Fruit fly (Drosophila melanogaster) whole organism, embryonic: Measurements from ENCODE around the gene Paics.

ENCODE experiments used
- B-H1 ChIP-seq: fragments of 200-800 bp; sonication (Bioruptor generic); IDR thresholded peaks from 3 replicates; pipeline ENCODE4 v1.3.6; 2022; ENCODE audit warnings: missing biosample characterization, missing genetic modification characterization
- BEAF-32 ChIP-seq: fragments of 200-800 bp; sonication (Bioruptor generic); optimal IDR thresholded peaks from 3 replicates; lab custom pipeline; 2017; ENCODE audit warnings: missing biosample characterization, missing genetic modification characterization, mild to moderate bottlenecking, moderate library complexity, missing genetic modification reagents
- CG10147 ChIP-seq: fragments of 200-800 bp; sonication (Bioruptor generic); optimal IDR thresholded peaks from 2 replicates; lab custom pipeline; 2019; ENCODE audit warnings: missing biosample characterization, mild to moderate bottlenecking, missing genetic modification characterization, moderate library complexity
- CG10654 ChIP-seq: fragments of 200-800 bp; sonication (Bioruptor generic); optimal IDR thresholded peaks from 2 replicates; lab custom pipeline; 2016; ENCODE audit warnings: missing biosample characterization, missing genetic modification characterization
- CG11504 ChIP-seq: fragments of 200-800 bp; sonication (Bioruptor generic); optimal IDR thresholded peaks from 3 replicates; lab custom pipeline; 2019; ENCODE audit warnings: missing biosample characterization, mild to moderate bottlenecking, missing genetic modification characterization, moderate library complexity
- CG1233 ChIP-seq: fragments of 200-800 bp; sonication (Bioruptor generic); optimal IDR thresholded peaks from 4 replicates; lab custom pipeline; 2018; ENCODE audit warnings: missing biosample characterization, mild to moderate bottlenecking, missing genetic modification characterization
- CG13287 ChIP-seq: fragments of 200-800 bp; sonication (Bioruptor generic); IDR thresholded peaks from 2 replicates; pipeline ENCODE4 v1.3.6; 2022; ENCODE audit warnings: missing biosample characterization, missing genetic modification characterization; ENCODE audit not compliant: partially characterized antibody
- CG13296 ChIP-seq: fragments of 200-800 bp; sonication (Bioruptor generic); optimal IDR thresholded peaks from 3 replicates; lab custom pipeline; 2018; ENCODE audit warnings: missing biosample characterization, mild to moderate bottlenecking, missing genetic modification characterization
- CG13624 ChIP-seq: fragments of 200-800 bp; sonication (Bioruptor generic); optimal IDR thresholded peaks from 2 replicates; lab custom pipeline; 2016; ENCODE audit warnings: missing biosample characterization, missing genetic modification characterization
- CG15269 ChIP-seq: fragments of 200-800 bp; sonication (Bioruptor generic); optimal IDR thresholded peaks from 2 replicates; lab custom pipeline; 2018; ENCODE audit warnings: missing biosample characterization, mild to moderate bottlenecking, missing genetic modification characterization, moderate library complexity
- CG15479 ChIP-seq: fragments of 200-800 bp; sonication (Bioruptor generic); optimal IDR thresholded peaks from 3 replicates; lab custom pipeline; 2019; ENCODE audit warnings: missing biosample characterization, mild to moderate bottlenecking, missing genetic modification characterization, moderate library complexity
- CG32772 ChIP-seq: fragments of 200-800 bp; sonication (Bioruptor generic); IDR thresholded peaks from 2 replicates; pipeline ENCODE4 v1.3.6; 2022; ENCODE audit warnings: missing biosample characterization, missing genetic modification characterization
- CG33557 ChIP-seq: fragments of 200-800 bp; sonication (Bioruptor generic); optimal IDR thresholded peaks from 2 replicates; lab custom pipeline; 2019; ENCODE audit warnings: missing biosample characterization, mild to moderate bottlenecking, missing genetic modification characterization, moderate library complexity
- CG3847 ChIP-seq: fragments of 200-800 bp; sonication (Bioruptor generic); IDR thresholded peaks from 2 replicates; pipeline ENCODE4 v1.3.6; 2022; ENCODE audit warnings: missing biosample characterization, missing genetic modification characterization
- CG4328 ChIP-seq: fragments of 200-800 bp; sonication (Bioruptor generic); optimal IDR thresholded peaks from 3 replicates; lab custom pipeline; 2017; ENCODE audit warnings: missing biosample characterization, missing genetic modification reagents, missing genetic modification characterization
- CG5953 ChIP-seq: fragments of 200-800 bp; sonication (Bioruptor generic); IDR thresholded peaks from 2 replicates; pipeline ENCODE4 v1.3.6; 2022; ENCODE audit warnings: missing biosample characterization, missing genetic modification characterization
- CG6791 ChIP-seq: fragments of 200-800 bp; sonication (Bioruptor generic); IDR thresholded peaks from 3 replicates; pipeline ENCODE4 v1.3.6; 2022; ENCODE audit warnings: missing biosample characterization, missing genetic modification characterization; ENCODE audit not compliant: partially characterized antibody
- CG7745 ChIP-seq: fragments of 200-800 bp; sonication (Bioruptor generic); optimal IDR thresholded peaks from 2 replicates; lab custom pipeline; 2018; ENCODE audit warnings: missing biosample characterization, mild to moderate bottlenecking, missing genetic modification characterization, moderate library complexity
- CG7786 ChIP-seq: fragments of 200-800 bp; sonication (Bioruptor generic); optimal IDR thresholded peaks from 2 replicates; lab custom pipeline; 2016; ENCODE audit warnings: missing biosample characterization, missing genetic modification characterization
- CG7928 ChIP-seq: fragments of 200-800 bp; sonication (Bioruptor generic); optimal IDR thresholded peaks from 2 replicates; lab custom pipeline; 2017; ENCODE audit warnings: missing biosample characterization, mild to moderate bottlenecking, missing genetic modification characterization
- CG8281 ChIP-seq: fragments of 200-800 bp; sonication (Bioruptor generic); optimal IDR thresholded peaks from 2 replicates; lab custom pipeline; 2018; ENCODE audit warnings: missing biosample characterization, mild to moderate bottlenecking, missing genetic modification characterization, moderate library complexity
- CrebB ChIP-seq: fragments of 200-800 bp; sonication (Bioruptor generic); optimal IDR thresholded peaks from 3 replicates; lab custom pipeline; 2018; ENCODE audit warnings: missing biosample characterization, mild to moderate bottlenecking, missing genetic modification characterization
- Dek ChIP-seq: fragments of 200-800 bp; sonication (Bioruptor generic); optimal IDR thresholded peaks from 3 replicates; lab custom pipeline; 2019; ENCODE audit warnings: missing biosample characterization, mild to moderate bottlenecking, missing genetic modification characterization, moderate library complexity
- Dip3 ChIP-seq: fragments of 200-800 bp; sonication (Bioruptor generic); optimal IDR thresholded peaks from 3 replicates; lab custom pipeline; 2016; ENCODE audit warnings: missing biosample characterization, missing genetic modification characterization
- Dp ChIP-seq: fragments of 200-800 bp; sonication (Bioruptor generic); optimal IDR thresholded peaks from 2 replicates; lab custom pipeline; 2018; ENCODE audit warnings: missing biosample characterization, mild to moderate bottlenecking, missing genetic modification characterization, moderate library complexity
- Gsc ChIP-seq: fragments of 200-800 bp; sonication (Bioruptor generic); IDR thresholded peaks from 2 replicates; pipeline ENCODE4 v1.3.6; 2022; ENCODE audit warnings: missing biosample characterization, missing genetic modification characterization
- Gug ChIP-seq: fragments of 200-800 bp; sonication (Bioruptor generic); IDR thresholded peaks from 4 replicates; pipeline ENCODE4 v1.3.6; 2022; ENCODE audit warnings: missing biosample characterization, missing genetic modification characterization
- Hmr ChIP-seq: fragments of 200-800 bp; sonication (Bioruptor generic); optimal IDR thresholded peaks from 3 replicates; lab custom pipeline; 2017; ENCODE audit warnings: mild to moderate bottlenecking, missing biosample characterization, missing genetic modification reagents, missing genetic modification characterization
- Mes4 ChIP-seq: fragments of 200-800 bp; sonication (Bioruptor generic); optimal IDR thresholded peaks from 2 replicates; lab custom pipeline; 2016; ENCODE audit warnings: missing biosample characterization, missing genetic modification characterization
- Mrtf ChIP-seq: fragments of 200-800 bp; sonication (Bioruptor generic); IDR thresholded peaks from 3 replicates; pipeline ENCODE4 v1.3.6; 2022; ENCODE audit warnings: missing biosample characterization, missing genetic modification characterization
- Ravus ChIP-seq: fragments of 200-800 bp; sonication (Bioruptor generic); IDR thresholded peaks from 2 replicates; pipeline ENCODE4 v1.3.6; 2022; ENCODE audit warnings: missing biosample characterization, missing genetic modification characterization
- Sry-δ ChIP-seq: fragments of 200-800 bp; sonication (Bioruptor generic); optimal IDR thresholded peaks from 2 replicates; lab custom pipeline; 2016; ENCODE audit warnings: missing biosample characterization, missing genetic modification characterization
- Ssrp ChIP-seq: fragments of 200-800 bp; sonication (Bioruptor generic); optimal IDR thresholded peaks from 2 replicates; lab custom pipeline; 2018; ENCODE audit warnings: missing biosample characterization, mild to moderate bottlenecking, missing genetic modification characterization, moderate library complexity
- bowl ChIP-seq: fragments of 200-800 bp; sonication (Bioruptor generic); IDR thresholded peaks from 2 replicates; pipeline ENCODE4 v1.3.6; 2022; ENCODE audit warnings: missing biosample characterization, missing genetic modification characterization
- dm ChIP-seq: fragments of 200-800 bp; sonication (Bioruptor generic); optimal IDR thresholded peaks from 3 replicates; lab custom pipeline; 2016; ENCODE audit warnings: missing biosample characterization, missing genetic modification characterization
- fru ChIP-seq: fragments of >200 bp; optimal IDR thresholded peaks from 2 replicates; lab custom pipeline; 2017
- gsb ChIP-seq: fragments of 200-800 bp; sonication (Bioruptor generic); IDR thresholded peaks from 2 replicates; pipeline ENCODE4 v1.3.6; 2022; ENCODE audit warnings: missing biosample characterization, missing genetic modification characterization
- gt ChIP-seq: fragments of 200-800 bp; sonication (Bioruptor generic); IDR thresholded peaks from 2 replicates; pipeline ENCODE4 v1.3.6; 2022; ENCODE audit warnings: missing biosample characterization, missing genetic modification characterization
- hb ChIP-seq: fragments of 200-800 bp; sonication (Bioruptor generic); IDR thresholded peaks from 3 replicates; pipeline ENCODE4 v1.3.6; 2022; ENCODE audit warnings: missing biosample characterization, missing genetic modification characterization; ENCODE audit not compliant: partially characterized antibody
- luna ChIP-seq: fragments of 200-800 bp; sonication (Bioruptor generic); optimal IDR thresholded peaks from 2 replicates; lab custom pipeline; 2016; ENCODE audit warnings: missing biosample characterization, missing genetic modification characterization
- org-1 ChIP-seq: fragments of 200-800 bp; sonication (Bioruptor generic); optimal IDR thresholded peaks from 2 replicates; lab custom pipeline; 2017; ENCODE audit warnings: missing biosample characterization, missing genetic modification characterization
- peb ChIP-seq: fragments of 200-800 bp; sonication (Bioruptor generic); IDR thresholded peaks from 2 replicates; pipeline ENCODE4 v1.3.6; 2022; ENCODE audit warnings: missing biosample characterization, missing genetic modification characterization
- pzg ChIP-seq: fragments of 200-800 bp; sonication (Bioruptor generic); optimal IDR thresholded peaks from 3 replicates; lab custom pipeline; 2018; ENCODE audit warnings: missing biosample characterization, mild to moderate bottlenecking, missing genetic modification characterization, moderate library complexity
- repo ChIP-seq: fragments of 200-800 bp; sonication (Bioruptor generic); optimal IDR thresholded peaks from 2 replicates; lab custom pipeline; 2016; ENCODE audit warnings: missing biosample characterization, missing genetic modification characterization
- sc ChIP-seq, 3 experiments: fragments of >200 bp in 2 of 3; fragments of 200-800 bp in 1 of 3; sonication (Bioruptor generic) in 1 of 3; optimal IDR thresholded peaks; 2 replicates in 2 of 3; 3 replicates in 1 of 3; lab custom pipeline; 2017; ENCODE audit warnings: mild to moderate bottlenecking in 1 of 3, missing biosample characterization in 1 of 3, missing genetic modification characterization in 1 of 3, missing genetic modification reagents in 1 of 3
- sob ChIP-seq: fragments of 200-800 bp; sonication (Bioruptor generic); IDR thresholded peaks from 2 replicates; pipeline ENCODE4 v1.3.6; 2022; ENCODE audit warnings: missing biosample characterization, missing genetic modification characterization
- wek ChIP-seq: fragments of 200-800 bp; sonication (Bioruptor generic); optimal IDR thresholded peaks from 3 replicates; lab custom pipeline; 2018; ENCODE audit warnings: missing biosample characterization, mild to moderate bottlenecking, missing genetic modification characterization, moderate library complexity
- zfh2 ChIP-seq: fragments of 200-800 bp; sonication (Bioruptor generic); optimal IDR thresholded peaks from 2 replicates; lab custom pipeline; 2016; ENCODE audit warnings: missing biosample characterization, missing genetic modification characterization

Gene Paics

dm6 chrX:12735478-12736428, 24.7 kb downstream of the Paics start (continued):
- TF ChIP-seq CG13287 (GFP tag; lab: Robert Waterston, UW) = no peak
- no peak for TF ChIP-seq CG6791 (GFP tag; lab: Robert Waterston, UW)
- peak; percentile 93 for TF ChIP-seq CG13296 (GFP tag; lab: Kevin White, UChicago)
- TF ChIP-seq CG15479 (GFP tag; lab: Kevin White, UChicago) = peak; percentile 94
- peak; percentile 96 for TF ChIP-seq Ssrp
- peak; percentile 94 for TF ChIP-seq CG15269 (tag; lab: Kevin White, UChicago)
- TF ChIP-seq org-1 (GFP tag; lab: Kevin White, UChicago) = peak; percentile 97
- peak; percentile 94 for TF ChIP-seq CG10147 (GFP tag; lab: Kevin White, UChicago)
- peak; percentile 92 for TF ChIP-seq Dek (tag; lab: Kevin White, UChicago)
- TF ChIP-seq CG8281 (tag; lab: Kevin White, UChicago) = peak; percentile 86
- peak; percentile 88 for TF ChIP-seq gsb (GFP tag; lab: Robert Waterston, UW)
- peak; percentile 90 for TF ChIP-seq zfh2 (GFP tag; lab: Kevin White, UChicago)
- peak; percentile 73 for TF ChIP-seq dm (GFP tag; lab: Kevin White, UChicago)
- peak; percentile 65 for TF ChIP-seq wek (GFP tag; lab: Kevin White, UChicago)
- TF ChIP-seq sob (GFP tag; lab: Robert Waterston, UW) = peak; percentile 54
- TF ChIP-seq CG11504 = peak; percentile 96
- TF ChIP-seq luna = peak; percentile 82
- peak; percentile 88 for TF ChIP-seq Dip3 (GFP tag; lab: Kevin White, UChicago)
- TF ChIP-seq Mes4 = peak; percentile 89
- peak; percentile 76 for TF ChIP-seq CG32772 (GFP tag; lab: Robert Waterston, UW)
- TF ChIP-seq BEAF-32 (GFP tag; lab: Kevin White, UChicago) = peak; percentile 28
- peak; percentile 96 for TF ChIP-seq Hmr (GFP tag; lab: Kevin White, UChicago)
- peak; percentile 83 for TF ChIP-seq repo (GFP tag; lab: Kevin White, UChicago)
- TF ChIP-seq Sry-δ = peak; percentile 51
- TF ChIP-seq gt (GFP tag; lab: Robert Waterston, UW) = no peak; the same call in 1 of the 2 replicates
- TF ChIP-seq CG7928 (GFP tag; lab: Kevin White, UChicago) = peak; percentile 74
- TF ChIP-seq CG7786 = peak; percentile 92
- no peak for TF ChIP-seq Gsc
- TF ChIP-seq CG4328 (GFP tag; lab: Kevin White, UChicago) = peak; percentile 93
- peak; percentile 71 for TF ChIP-seq CrebB (tag; lab: Kevin White, UChicago)
- peak; percentile 88 for TF ChIP-seq CG33557 (GFP tag; lab: Kevin White, UChicago)
- TF ChIP-seq Mrtf (GFP tag; lab: Robert Waterston, UW) = peak; percentile 72
- TF ChIP-seq hb = no peak
- TF ChIP-seq pzg (GFP tag; lab: Kevin White, UChicago) = no peak
- TF ChIP-seq CG1233 (GFP tag; lab: Kevin White, UChicago) = peak; percentile 96
- peak; percentile 46 for TF ChIP-seq Ravus (GFP tag; lab: Robert Waterston, UW)
- peak; percentile 73 for TF ChIP-seq B-H1 (GFP tag; lab: Robert Waterston, UW)
- no peak for TF ChIP-seq bowl (GFP tag; lab: Robert Waterston, UW)
- TF ChIP-seq Gug (GFP tag; lab: Robert Waterston, UW) = peak; percentile 85
- TF ChIP-seq CG13624 (GFP tag; lab: Kevin White, UChicago) = peak; percentile 88
- TF ChIP-seq CG5953 (GFP tag; lab: Robert Waterston, UW) = 0 out of 2 replicates have a peak, but pooled peaks have one; percentile 41
- peak; percentile 83 for TF ChIP-seq CG3847
- TF ChIP-seq sc (optimal IDR thresholded peaks at IDR 0.05; lab: Kevin White, UChicago) = no peak
- TF ChIP-seq sc (GFP tag; optimal IDR thresholded peaks at IDR 0.05; lab: Kevin White, UChicago) = peak; percentile 96
- peak; percentile 92 for TF ChIP-seq CG10654 (GFP tag; lab: Kevin White, UChicago)
- TF ChIP-seq CG7745 = no peak
- no peak for TF ChIP-seq fru (lab: Kevin White, UChicago)
- no peak for TF ChIP-seq Dp
- TF ChIP-seq peb (GFP tag; lab: Robert Waterston, UW) = 0 out of 2 replicates have a peak, but pooled peaks have one; percentile 43
